Worm (Caenorhabditis elegans) whole organism, late embryonic: ENCODE data around the gene Y47D7A.3.

Source experiments
- K02D7.2 ChIP-seq: sonication (generic microtip); optimal IDR thresholded peaks from 2 replicates; lab custom pipeline; 2017; ENCODE audit warnings: mild to moderate bottlenecking, missing genetic modification characterization, missing compliant biosample characterization
- K09A11.1 ChIP-seq: sonication (generic microtip); optimal IDR thresholded peaks from 2 replicates; lab custom pipeline; 2017; ENCODE audit warnings: antibody characterized with exemption, mild to moderate bottlenecking, missing genetic modification characterization, missing compliant biosample characterization; ENCODE audit not compliant: insufficient read depth
- T23F11.4 ChIP-seq: fragments of 200-800 bp; sonication (Bioruptor generic); optimal IDR thresholded peaks from 2 replicates; lab custom pipeline; 2018; ENCODE audit warnings: mild to moderate bottlenecking, missing genetic modification characterization, missing compliant biosample characterization
- ama-1 ChIP-seq: fragments of 150-350 bp; optimal IDR thresholded peaks from 2 replicates; lab custom pipeline; 2014
- ceh-19 ChIP-seq: fragments of 200-800 bp; sonication (Bioruptor generic); optimal IDR thresholded peaks from 2 replicates; lab custom pipeline; 2018; ENCODE audit warnings: mild to moderate bottlenecking, missing genetic modification characterization, missing compliant biosample characterization
- ceh-22 ChIP-seq: sonication (generic microtip); optimal IDR thresholded peaks from 2 replicates; lab custom pipeline; 2017; ENCODE audit warnings: missing biosample characterization, missing genetic modification characterization
- ceh-31 ChIP-seq: sonication (generic microtip); optimal IDR thresholded peaks from 2 replicates; lab custom pipeline; 2016; ENCODE audit warnings: missing genetic modification characterization, missing compliant biosample characterization
- ceh-45 ChIP-seq: fragments of 200-800 bp; sonication (Bioruptor generic); IDR thresholded peaks from 2 replicates; pipeline ENCODE4 v1.3.6; 2022; ENCODE audit warnings: missing genetic modification reagents, missing genetic modification characterization, missing compliant biosample characterization
- ceh-9 ChIP-seq: sonication (generic microtip); optimal IDR thresholded peaks from 2 replicates; lab custom pipeline; 2016; ENCODE audit warnings: mild to moderate bottlenecking, missing genetic modification characterization, inconsistent platforms, missing compliant biosample characterization
- che-1 ChIP-seq: sonication (generic microtip); optimal IDR thresholded peaks from 2 replicates; lab custom pipeline; 2016; ENCODE audit warnings: mild to moderate bottlenecking, missing genetic modification characterization, missing compliant biosample characterization
- dmd-4 ChIP-seq: sonication (generic microtip); optimal IDR thresholded peaks from 2 replicates; lab custom pipeline; 2016; ENCODE audit warnings: borderline replicate concordance, missing genetic modification characterization, missing compliant biosample characterization
- dve-1 ChIP-seq: sonication (generic microtip); optimal IDR thresholded peaks from 2 replicates; lab custom pipeline; 2017; ENCODE audit warnings: antibody characterized with exemption, mild to moderate bottlenecking, missing genetic modification characterization, missing compliant biosample characterization
- elt-2 ChIP-seq: sonication (generic microtip); optimal IDR thresholded peaks from 2 replicates; lab custom pipeline; 2016; ENCODE audit warnings: missing genetic modification reagents, missing genetic modification characterization, missing compliant biosample characterization
- eyg-1 ChIP-seq: sonication (generic microtip); optimal IDR thresholded peaks from 2 replicates; lab custom pipeline; 2016; ENCODE audit warnings: missing genotype, missing genetic modification characterization, missing compliant biosample characterization
- fax-1 ChIP-seq: sonication (generic microtip); optimal IDR thresholded peaks from 2 replicates; lab custom pipeline; 2016; ENCODE audit warnings: missing genotype, missing genetic modification characterization, missing compliant biosample characterization
- gmeb-2 ChIP-seq: sonication (generic microtip); optimal IDR thresholded peaks from 2 replicates; lab custom pipeline; 2016; ENCODE audit warnings: missing genetic modification characterization, inconsistent platforms, missing compliant biosample characterization
- hlh-15 ChIP-seq: sonication (generic microtip); optimal IDR thresholded peaks from 2 replicates; lab custom pipeline; 2016; ENCODE audit warnings: missing genetic modification characterization, missing compliant biosample characterization
- hlh-6 ChIP-seq: sonication (generic microtip); optimal IDR thresholded peaks from 2 replicates; lab custom pipeline; 2016; ENCODE audit warnings: missing genotype, missing genetic modification characterization, missing compliant biosample characterization
- hlh-8 ChIP-seq: sonication (generic microtip); optimal IDR thresholded peaks from 2 replicates; lab custom pipeline; 2016; ENCODE audit warnings: missing genotype, missing genetic modification characterization, missing compliant biosample characterization
- lim-6 ChIP-seq: sonication (generic microtip); optimal IDR thresholded peaks from 2 replicates; lab custom pipeline; 2016; ENCODE audit warnings: missing genetic modification characterization, missing compliant biosample characterization
- lin-11 ChIP-seq: fragments of 200-800 bp; sonication (Bioruptor generic); optimal IDR thresholded peaks from 2 replicates; lab custom pipeline; 2018; ENCODE audit warnings: mild to moderate bottlenecking, missing genetic modification characterization, missing compliant biosample characterization
- mec-3 ChIP-seq: sonication (generic microtip); optimal IDR thresholded peaks from 2 replicates; lab custom pipeline; 2016; ENCODE audit warnings: borderline replicate concordance, missing genetic modification characterization, missing compliant biosample characterization
- nhr-11 ChIP-seq: fragments of 150-350 bp; optimal IDR thresholded peaks from 2 replicates; lab custom pipeline; 2014; ENCODE audit warnings: missing biosample characterization, missing genetic modification characterization
- npax-4 ChIP-seq: sonication (generic microtip); optimal IDR thresholded peaks from 2 replicates; lab custom pipeline; 2016; ENCODE audit warnings: missing genetic modification characterization, missing compliant biosample characterization
- pag-3 ChIP-seq: sonication (generic microtip); optimal IDR thresholded peaks from 2 replicates; lab custom pipeline; 2016; ENCODE audit warnings: missing compliant biosample characterization, missing genetic modification characterization, borderline replicate concordance
- pat-9 ChIP-seq: fragments of 200-800 bp; sonication (Bioruptor generic); optimal IDR thresholded peaks from 2 replicates; lab custom pipeline; 2018; ENCODE audit warnings: mild to moderate bottlenecking, missing genetic modification characterization, moderate library complexity, missing compliant biosample characterization
- pha-4 ChIP-seq: fragments of 150-350 bp; optimal IDR thresholded peaks from 2 replicates; lab custom pipeline; 2018; ENCODE audit warnings: missing biosample characterization, missing genetic modification reagents, missing genetic modification characterization
- pros-1 ChIP-seq: fragments of 150-350 bp; optimal IDR thresholded peaks from 2 replicates; lab custom pipeline; 2014; ENCODE audit warnings: missing biosample characterization, missing genetic modification reagents, missing genetic modification characterization
- sox-2 ChIP-seq: fragments of 200-800 bp; sonication (Bioruptor generic); IDR thresholded peaks from 2 replicates; pipeline ENCODE4 v1.3.6; 2022; ENCODE audit warnings: missing genetic modification reagents, missing genetic modification characterization, missing compliant biosample characterization
- syd-9 ChIP-seq: sonication (generic microtip); optimal IDR thresholded peaks from 2 replicates; lab custom pipeline; 2016; ENCODE audit warnings: mild to moderate bottlenecking, missing genetic modification characterization, moderate library complexity, missing compliant biosample characterization
- tbx-2 ChIP-seq: sonication (generic microtip); optimal IDR thresholded peaks from 2 replicates; lab custom pipeline; 2016; ENCODE audit warnings: missing genetic modification characterization, missing compliant biosample characterization
- tbx-7 ChIP-seq: sonication (generic microtip); optimal IDR thresholded peaks from 2 replicates; lab custom pipeline; 2016; ENCODE audit warnings: missing genotype, missing genetic modification characterization, missing compliant biosample characterization
- unc-3 ChIP-seq, 2 experiments: fragments of 200-800 bp in 1 of 2; sonication (Bioruptor generic) in 1 of 2; sonication (generic microtip) in 1 of 2; conservative IDR thresholded peaks in 1 of 2; optimal IDR thresholded peaks in 1 of 2; 2 replicates each; pipeline versions ENCODE4 v1.3.6 to Lab custom; 2016 to 2022; ENCODE audit warnings: missing compliant biosample characterization in 2 of 2, missing genetic modification characterization in 2 of 2, missing genetic modification reagents in 1 of 2
- unc-55 ChIP-seq: sonication (generic microtip); optimal IDR thresholded peaks from 2 replicates; lab custom pipeline; 2017; ENCODE audit warnings: missing biosample characterization, missing genetic modification reagents, missing genetic modification characterization

Gene Y47D7A.3

ce11 chrV:4416710-4417109 is 6.0 kb downstream of the Y47D7A.3 start, which contains the start of gene Y47D7A.18:
Gene Y47D7A.18, minus strand, starts transcription at chrV:4416810.
- no peak for TF ChIP-seq elt-2 (tag; lab: Kevin White, UChicago)
- no peak for TF ChIP-seq K09A11.1
- no peak for TF ChIP-seq ceh-9 (tag; lab: Kevin White, UChicago)
- TF ChIP-seq, all 69 proteins: peak for 0

- TF ChIP-seq pros-1 (tag; lab: Kevin White, UChicago) (no peak), sox-2 (no peak), dmd-4 (no peak), pha-4 (tag; lab: Kevin White, UChicago) (no peak), ceh-45 (GFP tag; lab: Robert Waterston, UW) (no peak), fax-1 (tag; lab: Kevin White, UChicago) (no peak), dve-1 (tag; lab: Kevin White, UChicago) (no peak), tbx-2 (tag; lab: Kevin White, UChicago) (no peak)
Measured at ce11 chrV:4418116-4418515, 7.4 kb downstream of the Y47D7A.3 start, which contains the start of gene Y47D7A.6. Gene Y47D7A.6, minus strand, starts transcription at chrV:4418216.

ce11 chrV:4419767-4420322 is 9.1 kb downstream of the Y47D7A.3 start, which contains the start of the genes Y47D7A.7 and Y47D7A.2:
Gene Y47D7A.7, minus strand, starts transcription at chrV:4419867.
Gene Y47D7A.2, plus strand, starts transcription at chrV:4420272.
- no peak for TF ChIP-seq lin-11
- TF ChIP-seq T23F11.4 (GFP tag; lab: Kevin White, UChicago), result no peak
- TF ChIP-seq elt-2 (tag; lab: Kevin White, UChicago), result no peak
- TF ChIP-seq che-1 (tag; lab: Kevin White, UChicago), result no peak
- no peak for TF ChIP-seq pag-3 (tag; lab: Kevin White, UChicago)
- TF ChIP-seq npax-4 (tag; lab: Kevin White, UChicago), result no peak
- TF ChIP-seq pat-9, result no peak
- TF ChIP-seq eyg-1 (tag; lab: Kevin White, UChicago), result no peak

ce11 chrV:4421475-4421874 is 10.7 kb downstream of the Y47D7A.3 start, which contains the start of gene skr-14:
Gene skr-14, minus strand, starts transcription at chrV:4421575.
- no peak for TF ChIP-seq unc-3 (GFP tag; conservative IDR thresholded peaks at IDR 0.05; lab: Robert Waterston, UW)
- TF ChIP-seq unc-3 (tag; optimal IDR thresholded peaks at IDR 0.05; lab: Kevin White, UChicago), result no peak
- no peak for TF ChIP-seq syd-9
- TF ChIP-seq mec-3, result no peak
- TF ChIP-seq K02D7.2 (tag; lab: Kevin White, UChicago), result no peak

- no peak for TF ChIP-seq nhr-11 (tag; lab: Kevin White, UChicago)
- no peak for TF ChIP-seq tbx-2 (tag; lab: Kevin White, UChicago)
- TF ChIP-seq ceh-19, result no peak
- TF ChIP-seq gmeb-2 (tag; lab: Kevin White, UChicago), result no peak
- no peak for TF ChIP-seq eyg-1 (tag; lab: Kevin White, UChicago)
- TF ChIP-seq hlh-15 (tag; lab: Kevin White, UChicago), result no peak
- no peak for TF ChIP-seq T23F11.4 (GFP tag; lab: Kevin White, UChicago)
- TF ChIP-seq lim-6 (tag; lab: Kevin White, UChicago), result no peak
- TF ChIP-seq ama-1 (lab: Kevin White, UChicago), result no peak
- no peak for TF ChIP-seq ceh-31
- TF ChIP-seq ceh-22 (tag; lab: Kevin White, UChicago), result no peak
- TF ChIP-seq dmd-4, result no peak
- no peak for TF ChIP-seq unc-55
- no peak for TF ChIP-seq hlh-6 (tag; lab: Kevin White, UChicago)
- TF ChIP-seq pag-3 (tag; lab: Kevin White, UChicago), result no peak
- TF ChIP-seq hlh-8 (tag; lab: Kevin White, UChicago), result no peak
- TF ChIP-seq mec-3, result no peak
- no peak for TF ChIP-seq tbx-7 (tag; lab: Kevin White, UChicago)
Measured at ce11 chrV:4422127-4422526, 11.4 kb downstream of the Y47D7A.3 start, which contains the start of gene skr-7. Gene skr-7, plus strand, starts transcription at chrV:4422427.
